Worm (Caenorhabditis elegans) whole organism, L2 larva: ENCODE measurements around the gene fbxa-81.

Experiments
- C34F6.9 ChIP-seq: fragments of 150-350 bp; optimal IDR thresholded peaks from 2 replicates; lab custom pipeline; 2014; ENCODE audit warnings: missing biosample characterization, missing genetic modification characterization
- F13H6.1 ChIP-seq: sonication (generic microtip); optimal IDR thresholded peaks from 2 replicates; lab custom pipeline; 2016; ENCODE audit warnings: missing genetic modification characterization, missing compliant biosample characterization
- R02D3.7 ChIP-seq: fragments of 150-350 bp; optimal IDR thresholded peaks from 2 replicates; lab custom pipeline; 2014; ENCODE audit warnings: missing biosample characterization, missing genetic modification characterization
- Y55F3AM.14 ChIP-seq: fragments of 200-800 bp; sonication (Bioruptor generic); optimal IDR thresholded peaks from 2 replicates; lab custom pipeline; 2018; ENCODE audit warnings: mild to moderate bottlenecking, missing genetic modification characterization, missing compliant biosample characterization
- ZK546.5 ChIP-seq: sonication (generic microtip); optimal IDR thresholded peaks from 2 replicates; lab custom pipeline; 2017; ENCODE audit warnings: missing biosample characterization, missing genetic modification characterization
- alr-1 ChIP-seq: fragments of 150-350 bp; optimal IDR thresholded peaks from 2 replicates; lab custom pipeline; 2014; ENCODE audit warnings: missing biosample characterization, missing genetic modification characterization
- aly-2 ChIP-seq: fragments of 150-350 bp; optimal IDR thresholded peaks from 2 replicates; lab custom pipeline; 2014; ENCODE audit warnings: missing biosample characterization, missing genetic modification characterization
- ama-1 ChIP-seq: fragments of 150-350 bp; optimal IDR thresholded peaks from 2 replicates; lab custom pipeline; 2018; ENCODE audit warnings: inconsistent platforms
- blmp-1 ChIP-seq: sonication (generic microtip); optimal IDR thresholded peaks from 2 replicates; lab custom pipeline; 2017; ENCODE audit warnings: missing genetic modification characterization, mild to moderate bottlenecking, missing compliant biosample characterization, antibody characterized with exemption, moderate library complexity; ENCODE audit not compliant: insufficient read depth
- ceh-16 ChIP-seq: fragments of 150-350 bp; optimal IDR thresholded peaks from 2 replicates; lab custom pipeline; 2014; ENCODE audit warnings: missing biosample characterization, missing genetic modification characterization
- ceh-82 ChIP-seq: fragments of 150-350 bp; optimal IDR thresholded peaks from 2 replicates; lab custom pipeline; 2014; ENCODE audit warnings: missing biosample characterization, missing genetic modification characterization
- crh-2 ChIP-seq: sonication (generic microtip); optimal IDR thresholded peaks from 2 replicates; lab custom pipeline; 2017; ENCODE audit warnings: missing biosample characterization, missing genetic modification characterization
- dmd-4 ChIP-seq: sonication (generic microtip); optimal IDR thresholded peaks from 2 replicates; lab custom pipeline; 2017; ENCODE audit warnings: missing biosample characterization, missing genetic modification characterization
- egl-27 ChIP-seq: sonication (generic microtip); optimal IDR thresholded peaks from 3 replicates; lab custom pipeline; 2017; ENCODE audit warnings: missing biosample characterization, missing genetic modification reagents, missing genetic modification characterization
- elt-1 ChIP-seq: fragments of 150-350 bp; optimal IDR thresholded peaks from 2 replicates; lab custom pipeline; 2014; ENCODE audit warnings: missing biosample characterization, missing genetic modification characterization
- elt-3 ChIP-seq: sonication (generic microtip); optimal IDR thresholded peaks from 2 replicates; lab custom pipeline; 2017; ENCODE audit warnings: missing biosample characterization, missing genetic modification characterization
- fos-1 ChIP-seq: fragments of 150-350 bp; optimal IDR thresholded peaks from 2 replicates; lab custom pipeline; 2014; ENCODE audit warnings: missing biosample characterization, missing genetic modification characterization
- gmeb-1 ChIP-seq: fragments of 150-350 bp; optimal IDR thresholded peaks from 2 replicates; lab custom pipeline; 2014; ENCODE audit warnings: missing biosample characterization, missing genetic modification characterization
- lin-11 ChIP-seq: fragments of 150-350 bp; sonication (generic microtip); optimal IDR thresholded peaks from 2 replicates; lab custom pipeline; 2014; ENCODE audit warnings: missing biosample characterization, missing genetic modification characterization, inconsistent platforms, mixed read lengths
- lin-13 ChIP-seq: fragments of 150-350 bp; optimal IDR thresholded peaks from 2 replicates; lab custom pipeline; 2014; ENCODE audit warnings: missing biosample characterization, missing genetic modification reagents, missing genetic modification characterization
- lin-39 ChIP-seq: fragments of 150-350 bp; optimal IDR thresholded peaks from 2 replicates; lab custom pipeline; 2014; ENCODE audit warnings: missing biosample characterization, missing genetic modification reagents, missing genetic modification characterization
- lsy-2 ChIP-seq, 2 experiments: fragments of 150-350 bp in 1 of 2; sonication (generic microtip) in 1 of 2; optimal IDR thresholded peaks; 2 replicates each; lab custom pipeline; 2014 to 2017; ENCODE audit warnings: missing biosample characterization in 2 of 2, missing genetic modification characterization in 2 of 2
- mbf-1 ChIP-seq: sonication (generic microtip); optimal IDR thresholded peaks from 2 replicates; lab custom pipeline; 2017; ENCODE audit warnings: missing biosample characterization, missing genetic modification characterization
- mdl-1 ChIP-seq, 2 experiments: fragments of 150-350 bp in 1 of 2; sonication (generic microtip) in 1 of 2; optimal IDR thresholded peaks; 2 replicates each; lab custom pipeline; 2017; ENCODE audit warnings: missing biosample characterization in 2 of 2, missing genetic modification characterization in 2 of 2
- nhr-10 ChIP-seq: sonication (generic microtip); optimal IDR thresholded peaks from 2 replicates; lab custom pipeline; 2017; ENCODE audit warnings: missing biosample characterization, missing genetic modification characterization
- nhr-11 ChIP-seq: fragments of 150-350 bp; optimal IDR thresholded peaks from 2 replicates; lab custom pipeline; 2014; ENCODE audit warnings: missing biosample characterization, missing genetic modification characterization
- nhr-12 ChIP-seq: fragments of 150-350 bp; optimal IDR thresholded peaks from 2 replicates; lab custom pipeline; 2014; ENCODE audit warnings: missing biosample characterization, missing genetic modification characterization
- nhr-21 ChIP-seq: fragments of 150-350 bp; optimal IDR thresholded peaks from 2 replicates; lab custom pipeline; 2014; ENCODE audit warnings: missing biosample characterization, missing genetic modification characterization
- nhr-23 ChIP-seq: fragments of 150-350 bp; optimal IDR thresholded peaks from 2 replicates; lab custom pipeline; 2014; ENCODE audit warnings: missing biosample characterization, missing genetic modification reagents, missing genetic modification characterization
- nhr-237 ChIP-seq: fragments of 150-350 bp; optimal IDR thresholded peaks from 2 replicates; lab custom pipeline; 2014; ENCODE audit warnings: missing biosample characterization, missing genetic modification characterization
- nhr-25 ChIP-seq: fragments of 150-350 bp; sonication (generic microtip); optimal IDR thresholded peaks from 3 replicates; lab custom pipeline; 2014; ENCODE audit warnings: missing biosample characterization, missing genetic modification characterization
- nhr-6 ChIP-seq: fragments of 150-350 bp; optimal IDR thresholded peaks from 2 replicates; lab custom pipeline; 2014; ENCODE audit warnings: missing biosample characterization, missing genetic modification characterization
- nhr-77 ChIP-seq: fragments of 150-350 bp; optimal IDR thresholded peaks from 2 replicates; lab custom pipeline; 2014; ENCODE audit warnings: missing biosample characterization, missing genetic modification characterization
- sem-4 ChIP-seq: fragments of 150-350 bp; optimal IDR thresholded peaks from 2 replicates; lab custom pipeline; 2014; ENCODE audit warnings: missing biosample characterization, missing genetic modification reagents, missing genetic modification characterization
- sma-3 ChIP-seq: sonication (generic microtip); optimal IDR thresholded peaks from 2 replicates; lab custom pipeline; 2016; ENCODE audit warnings: missing genetic modification reagents, missing genetic modification characterization, missing compliant biosample characterization
- sma-9 ChIP-seq, 2 experiments: fragments of 150-350 bp in 1 of 2; sonication (generic microtip) in 1 of 2; optimal IDR thresholded peaks; 2 replicates each; lab custom pipeline; 2014 to 2016; ENCODE audit warnings: missing genetic modification characterization in 2 of 2, mild to moderate bottlenecking in 1 of 2, missing biosample characterization in 1 of 2, missing compliant biosample characterization in 1 of 2, missing genetic modification reagents in 1 of 2, moderate library complexity in 1 of 2
- snpc-4 ChIP-seq: fragments of 150-350 bp; optimal IDR thresholded peaks from 2 replicates; lab custom pipeline; 2014; ENCODE audit warnings: missing biosample characterization, missing genetic modification characterization
- unc-39 ChIP-seq: fragments of 150-350 bp; optimal IDR thresholded peaks from 2 replicates; lab custom pipeline; 2014; ENCODE audit warnings: missing biosample characterization, missing genetic modification characterization
- unc-55 ChIP-seq: fragments of 150-350 bp; sonication (generic microtip); optimal IDR thresholded peaks from 3 replicates; lab custom pipeline; 2014; ENCODE audit warnings: missing biosample characterization, missing genetic modification reagents, missing genetic modification characterization
- unc-62 ChIP-seq: fragments of 150-350 bp; optimal IDR thresholded peaks from 2 replicates; lab custom pipeline; 2014; ENCODE audit warnings: missing biosample characterization, missing genetic modification reagents, missing genetic modification characterization
- ztf-1 ChIP-seq: fragments of 200-800 bp; sonication (Bioruptor generic); conservative IDR thresholded peaks from 2 replicates; pipeline ENCODE4 v1.3.6; 2022; ENCODE audit warnings: missing genetic modification characterization, missing compliant biosample characterization
- ztf-11 ChIP-seq: sonication (generic microtip); optimal IDR thresholded peaks from 2 replicates; lab custom pipeline; 2017; ENCODE audit warnings: missing biosample characterization, missing genetic modification characterization
- ztf-4 ChIP-seq: fragments of 150-350 bp; optimal IDR thresholded peaks from 2 replicates; lab custom pipeline; 2014; ENCODE audit warnings: missing biosample characterization, missing genetic modification characterization

Gene fbxa-81

DNA sequence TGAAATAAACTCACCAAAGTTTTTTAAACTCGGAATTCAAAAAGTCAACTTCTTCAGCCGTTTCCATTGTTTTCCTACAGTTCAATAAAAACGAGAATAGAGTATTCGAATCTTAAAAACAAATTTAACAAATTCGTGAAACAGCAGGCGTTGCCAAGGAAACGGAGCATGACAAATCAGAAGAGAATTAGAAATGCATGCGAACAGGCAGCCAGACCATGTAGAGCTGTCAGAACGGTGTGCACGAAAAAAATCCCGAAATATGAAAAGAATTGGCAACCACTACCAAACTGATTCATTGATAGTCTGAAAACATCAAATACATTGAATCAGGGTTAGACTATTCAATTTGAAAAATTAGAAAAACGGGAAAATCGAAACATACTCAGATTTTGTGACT, at the start of gene fbxa-81:
Gene fbxa-81, minus strand, starts transcription at position 101 of the 400 bp plus-strand sequence.
- TF ChIP-seq ama-1 (lab: Kevin White, UChicago): no peak
- TF ChIP-seq unc-39: no peak
- no peak for TF ChIP-seq unc-55 (GFP tag; lab: Kevin White, UChicago)
- no peak for TF ChIP-seq blmp-1
- TF ChIP-seq ceh-16 (tag; lab: Kevin White, UChicago): no peak
- TF ChIP-seq sma-9 (GFP tag; optimal IDR thresholded peaks at IDR 0.05; lab: Kevin White, UChicago): no peak
- no peak for TF ChIP-seq sma-9 (tag; optimal IDR thresholded peaks at IDR 0.05; lab: Kevin White, UChicago)
- no peak for TF ChIP-seq nhr-11
- no peak for TF ChIP-seq nhr-12
- TF ChIP-seq unc-62 (GFP tag; lab: Kevin White, UChicago): no peak
- TF ChIP-seq nhr-23 (tag; lab: Kevin White, UChicago): no peak
- TF ChIP-seq ztf-4 (tag; lab: Kevin White, UChicago): no peak
- TF ChIP-seq, all 48 proteins: peak for 0

DNA sequence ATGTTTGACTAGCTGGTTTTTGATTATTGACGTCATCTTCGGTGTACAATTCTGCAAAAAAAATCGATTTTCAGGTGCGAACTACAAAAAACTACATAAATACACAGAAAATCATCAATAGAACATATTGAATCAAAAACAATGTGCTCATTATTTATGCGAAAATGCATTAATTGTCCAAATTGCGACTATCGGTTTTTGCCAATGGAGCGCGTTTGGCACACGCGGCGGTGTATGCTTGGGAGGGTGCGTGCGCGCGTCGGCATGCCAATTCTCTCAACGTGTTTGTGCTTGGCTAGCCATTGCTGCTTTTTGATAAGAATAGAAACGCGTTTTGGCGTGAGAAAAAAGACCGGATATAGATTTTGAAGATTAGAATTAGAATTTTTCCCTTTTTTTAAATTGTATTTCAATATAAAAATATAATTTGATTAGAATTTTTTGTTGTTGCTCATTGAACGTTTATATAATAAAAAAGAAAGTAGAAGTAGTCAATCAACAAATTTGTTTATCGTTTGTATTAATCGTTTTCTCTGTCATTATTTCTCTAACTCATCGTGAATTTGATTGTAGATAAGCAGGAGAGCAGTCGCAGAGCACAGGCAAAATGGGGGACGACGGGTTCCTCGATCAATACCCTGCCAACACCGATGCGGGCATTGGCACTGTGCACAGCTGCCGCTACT, 47.3 kb upstream of the fbxa-81 start, which contains the start of the genes C44H4.4 and tap-1:
Gene C44H4.4, minus strand, starts transcription at position 51 of the 686 bp plus-strand sequence.
Gene tap-1, plus strand, starts transcription at position 574 of the 686 bp plus-strand sequence.
- TF ChIP-seq snpc-4 (tag; lab: Kevin White, UChicago) (no peak), F13H6.1 (tag; lab: Kevin White, UChicago) (peak; percentile 19), C34F6.9 (tag; lab: Kevin White, UChicago) (peak; percentile 43), nhr-11 (no peak), fos-1 (tag; lab: Kevin White, UChicago) (peak; percentile 44), lin-11 (tag; lab: Kevin White, UChicago) (peak; percentile 37), crh-2 (tag; lab: Kevin White, UChicago) (peak; percentile 2), unc-55 (GFP tag; lab: Kevin White, UChicago) (peak; percentile 78), lsy-2 (tag; optimal IDR thresholded peaks at IDR 0.05; lab: Kevin White, UChicago) (peak in 1 of 2 experiments; percentile 9)

DNA sequence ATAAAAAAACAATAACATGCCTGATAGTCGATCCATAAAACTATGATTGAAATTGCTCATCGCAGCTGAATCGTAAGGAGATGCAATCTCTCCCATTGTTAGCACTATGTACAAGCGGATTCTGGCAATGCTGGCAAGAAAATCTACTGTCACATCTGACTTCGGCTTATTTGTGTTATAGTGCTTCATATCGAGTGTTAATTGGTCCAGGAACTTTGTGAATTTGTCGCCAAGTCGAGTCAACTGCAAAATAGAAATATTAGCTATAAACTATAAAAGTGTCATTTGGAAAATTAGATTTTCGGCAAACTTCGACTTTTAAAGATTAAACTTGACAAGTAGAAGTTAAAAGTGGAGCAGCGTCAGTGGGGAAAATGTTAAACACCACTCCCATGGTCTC, 42.4 kb upstream of the fbxa-81 start:
- TF ChIP-seq nhr-25 (tag; lab: Kevin White, UChicago): no peak
- TF ChIP-seq nhr-21 (tag; lab: Kevin White, UChicago): peak; percentile 33

DNA sequence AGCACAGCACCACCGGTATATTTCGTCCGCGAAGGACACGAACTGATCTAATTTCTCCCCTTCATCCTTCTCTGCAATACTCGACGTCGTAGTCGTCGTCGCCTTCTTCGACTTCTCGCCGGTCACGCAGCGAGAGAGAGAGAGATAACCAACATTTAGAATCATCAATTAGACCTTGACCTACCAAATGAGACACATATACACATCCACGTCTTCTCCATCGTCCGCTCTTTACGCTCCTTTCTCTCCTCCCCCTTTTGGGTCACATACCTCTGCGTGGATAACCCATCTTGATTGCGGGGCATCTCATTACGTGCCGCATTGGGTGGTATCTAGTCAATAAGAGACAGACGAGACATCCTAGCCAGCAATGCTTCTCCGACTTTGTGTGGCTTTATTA, 39.5 kb upstream of the fbxa-81 start, which contains the start of gene sym-1:
Gene sym-1, plus strand, starts transcription at position 194 of the 400 bp plus-strand sequence.
- no peak for TF ChIP-seq ama-1 (lab: Kevin White, UChicago)
- TF ChIP-seq egl-27: no peak
- no peak for TF ChIP-seq elt-3 (tag; lab: Kevin White, UChicago)
- TF ChIP-seq nhr-21 (tag; lab: Kevin White, UChicago): peak; percentile 64
- no peak for TF ChIP-seq C34F6.9 (tag; lab: Kevin White, UChicago)
- no peak for TF ChIP-seq nhr-11
- TF ChIP-seq ztf-4 (tag; lab: Kevin White, UChicago): no peak
- TF ChIP-seq sma-3 (GFP tag; lab: Kevin White, UChicago): peak; percentile 7
- no peak for TF ChIP-seq gmeb-1
- no peak for TF ChIP-seq nhr-6 (tag; lab: Kevin White, UChicago)
- TF ChIP-seq lin-11 (tag; lab: Kevin White, UChicago): no peak
- TF ChIP-seq sma-9 (GFP tag; optimal IDR thresholded peaks at IDR 0.05; lab: Kevin White, UChicago): peak; percentile 62
- no peak for TF ChIP-seq sma-9 (tag; optimal IDR thresholded peaks at IDR 0.05; lab: Kevin White, UChicago)
- no peak for TF ChIP-seq lin-13
- TF ChIP-seq ztf-11 (tag; lab: Kevin White, UChicago): no peak
- TF ChIP-seq F13H6.1 (tag; lab: Kevin White, UChicago): no peak
- peak; percentile 25 for TF ChIP-seq sem-4 (tag; lab: Kevin White, UChicago)
- no peak for TF ChIP-seq nhr-12
- no peak for TF ChIP-seq ceh-82 (tag; lab: Kevin White, UChicago)
- TF ChIP-seq nhr-10 (tag; lab: Kevin White, UChicago): no peak
- TF ChIP-seq unc-62 (GFP tag; lab: Kevin White, UChicago): no peak
- no peak for TF ChIP-seq dmd-4 (tag; lab: Kevin White, UChicago)
- peak in 1 of 2 experiments; percentile 12 for TF ChIP-seq lsy-2 (tag; optimal IDR thresholded peaks at IDR 0.05; lab: Kevin White, UChicago)
- TF ChIP-seq aly-2 (tag; lab: Kevin White, UChicago): no peak
- no peak for TF ChIP-seq mdl-1 (tag; optimal IDR thresholded peaks at IDR 0.05; lab: Kevin White, UChicago)
- TF ChIP-seq nhr-77 (tag; lab: Kevin White, UChicago): no peak
- no peak for TF ChIP-seq unc-39
- no peak for TF ChIP-seq nhr-23 (tag; lab: Kevin White, UChicago)
- peak; percentile 22 for TF ChIP-seq elt-1 (tag; lab: Kevin White, UChicago)
- TF ChIP-seq R02D3.7 (tag; lab: Kevin White, UChicago): no peak
- no peak for TF ChIP-seq alr-1 (tag; lab: Kevin White, UChicago)
- TF ChIP-seq crh-2 (tag; lab: Kevin White, UChicago): no peak
- TF ChIP-seq nhr-25 (tag; lab: Kevin White, UChicago): peak; percentile 2
- no peak for TF ChIP-seq Y55F3AM.14 (GFP tag; lab: Kevin White, UChicago)
- TF ChIP-seq mbf-1 (tag; lab: Kevin White, UChicago): no peak
- TF ChIP-seq fos-1 (tag; lab: Kevin White, UChicago): peak; percentile 18
- no peak for TF ChIP-seq ztf-1 (GFP tag; lab: Robert Waterston, UW)
- no peak for TF ChIP-seq lin-39 (tag; lab: Kevin White, UChicago)
- TF ChIP-seq ZK546.5 (tag; lab: Kevin White, UChicago): no peak
- TF ChIP-seq nhr-237 (tag; lab: Kevin White, UChicago): no peak
